Worm (Caenorhabditis elegans): ENCODE data around the gene acd-3.

DNA sequence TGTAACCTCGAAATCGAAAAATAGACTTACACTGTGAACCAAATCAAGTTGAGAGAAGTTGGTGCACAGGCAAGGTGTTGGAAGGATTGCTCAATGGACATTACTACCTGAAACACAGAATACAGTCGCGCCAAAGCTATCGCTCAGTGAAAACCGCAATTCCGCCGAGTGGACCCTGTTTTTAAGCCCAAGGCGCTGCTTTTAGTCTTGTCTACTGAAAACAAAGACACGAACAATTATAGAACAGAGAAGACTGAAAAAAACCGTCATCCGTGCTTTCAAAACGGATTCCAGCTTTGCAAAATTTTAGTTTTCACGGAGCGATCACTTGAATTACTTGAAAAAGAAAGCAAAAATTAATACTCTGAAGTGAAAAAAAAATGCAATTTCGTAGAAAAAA lies 19.1 kb downstream of the acd-3 start, which contains the start of gene F31F6.1:
- TF ChIP-seq dve-1 (tag; optimal IDR thresholded peaks at IDR 0.05; ENCODE audit: insufficient read depth) (no peak), mxl-3 (GFP tag; optimal IDR thresholded peaks at IDR 0.05) (no peak), ceh-82 (tag; optimal IDR thresholded peaks at IDR 0.05) (no peak), unc-62 (GFP tag; optimal IDR thresholded peaks at IDR 0.05 in 1 of 2) (no peak), unc-62 (tag; optimal IDR thresholded peaks at IDR 0.05) (no peak), nhr-76 (tag; optimal IDR thresholded peaks at IDR 0.05) (no peak), ceh-28 (tag; optimal IDR thresholded peaks at IDR 0.05) (no peak), T26A8.4 (GFP tag; IDR thresholded peaks at IDR 0.05) (no peak), unc-130 (GFP tag; optimal IDR thresholded peaks at IDR 0.05) (no peak), madf-9 (GFP tag; conservative IDR thresholded peaks at IDR 0.05) (no peak), D1046.2 (GFP tag; IDR thresholded peaks at IDR 0.05) (no peak), ZK546.5 (tag; optimal IDR thresholded peaks at IDR 0.05) (no peak), snpc-4 (tag; optimal IDR thresholded peaks at IDR 0.05) (no peak), nhr-6 (tag; optimal IDR thresholded peaks at IDR 0.05) (no peak), hlh-30 (tag; optimal IDR thresholded peaks at IDR 0.05; ENCODE audit: insufficient read depth) (no peak)

Data from whole organism, L4 larva.